Worm (Caenorhabditis elegans) whole organism, L3 larva: Measurements from ENCODE around the gene nhr-254.

ENCODE experiments used
- R02D3.7 ChIP-seq: fragments of 150-350 bp; optimal IDR thresholded peaks from 2 replicates; lab custom pipeline; 2014; ENCODE audit warnings: missing biosample characterization, missing genetic modification characterization
- aly-2 ChIP-seq: fragments of 150-350 bp; optimal IDR thresholded peaks from 2 replicates; lab custom pipeline; 2014; ENCODE audit warnings: missing biosample characterization, missing genetic modification characterization
- ama-1 ChIP-seq: fragments of 150-350 bp; optimal IDR thresholded peaks from 2 replicates; lab custom pipeline; 2018
- ceh-16 ChIP-seq: sonication (generic microtip); optimal IDR thresholded peaks from 2 replicates; lab custom pipeline; 2017; ENCODE audit warnings: missing biosample characterization, missing genetic modification characterization
- ceh-28 ChIP-seq: fragments of 150-350 bp; optimal IDR thresholded peaks from 2 replicates; lab custom pipeline; 2014; ENCODE audit warnings: missing biosample characterization, missing genetic modification reagents, missing genetic modification characterization
- ceh-82 ChIP-seq: fragments of 150-350 bp; optimal IDR thresholded peaks from 2 replicates; lab custom pipeline; 2014; ENCODE audit warnings: missing biosample characterization, missing genetic modification characterization
- daf-12 ChIP-seq: fragments of 150-350 bp; optimal IDR thresholded peaks from 2 replicates; lab custom pipeline; 2014; ENCODE audit warnings: missing biosample characterization, missing genetic modification reagents, missing genetic modification characterization
- egl-27 ChIP-seq: sonication (generic microtip); optimal IDR thresholded peaks from 4 replicates; lab custom pipeline; 2017; ENCODE audit warnings: missing biosample characterization, missing genetic modification reagents, missing genetic modification characterization
- egl-5 ChIP-seq: fragments of 150-350 bp; optimal IDR thresholded peaks from 2 replicates; lab custom pipeline; 2017; ENCODE audit warnings: missing biosample characterization, missing genetic modification reagents, missing genetic modification characterization, inconsistent platforms
- elt-1 ChIP-seq: fragments of 150-350 bp; optimal IDR thresholded peaks from 2 replicates; lab custom pipeline; 2014; ENCODE audit warnings: missing biosample characterization, missing genetic modification characterization
- elt-2 ChIP-seq: sonication (generic microtip); optimal IDR thresholded peaks from 2 replicates; lab custom pipeline; 2016; ENCODE audit warnings: missing genetic modification reagents, mild to moderate bottlenecking, missing genetic modification characterization, missing compliant biosample characterization
- eor-1 ChIP-seq, 2 experiments: fragments of 150-350 bp; optimal IDR thresholded peaks; 2 replicates each; lab custom pipeline; 2014 to 2018; ENCODE audit warnings: missing biosample characterization in 2 of 2, missing genetic modification characterization in 2 of 2
- fkh-2 ChIP-seq: fragments of 150-350 bp; optimal IDR thresholded peaks from 2 replicates; lab custom pipeline; 2014; ENCODE audit warnings: missing biosample characterization, missing genetic modification reagents, missing genetic modification characterization
- fos-1 ChIP-seq: fragments of 150-350 bp; optimal IDR thresholded peaks from 2 replicates; lab custom pipeline; 2014; ENCODE audit warnings: missing biosample characterization, missing genetic modification characterization
- jun-1 ChIP-seq: fragments of 150-350 bp; optimal IDR thresholded peaks from 2 replicates; lab custom pipeline; 2014; ENCODE audit warnings: missing biosample characterization, missing genetic modification reagents, missing genetic modification characterization
- lin-15B ChIP-seq: fragments of 150-350 bp; optimal IDR thresholded peaks from 2 replicates; lab custom pipeline; 2014; ENCODE audit warnings: missing biosample characterization, missing genetic modification characterization
- lin-39 ChIP-seq: fragments of 150-350 bp; optimal IDR thresholded peaks from 2 replicates; lab custom pipeline; 2018; ENCODE audit warnings: missing biosample characterization, missing genetic modification reagents, missing genetic modification characterization
- lsy-12 ChIP-seq: sonication (generic microtip); optimal IDR thresholded peaks from 2 replicates; lab custom pipeline; 2016; ENCODE audit warnings: mild to moderate bottlenecking, missing genetic modification characterization, missing compliant biosample characterization
- nfya-1 ChIP-seq: sonication (generic microtip); optimal IDR thresholded peaks from 2 replicates; lab custom pipeline; 2017; ENCODE audit warnings: missing genetic modification characterization, mild to moderate bottlenecking, missing compliant biosample characterization, antibody characterized with exemption, moderate library complexity; ENCODE audit not compliant: insufficient read depth
- nhr-11 ChIP-seq: fragments of 150-350 bp; optimal IDR thresholded peaks from 2 replicates; lab custom pipeline; 2014; ENCODE audit warnings: missing biosample characterization, missing genetic modification characterization
- nhr-12 ChIP-seq: fragments of 150-350 bp; optimal IDR thresholded peaks from 2 replicates; lab custom pipeline; 2014; ENCODE audit warnings: missing biosample characterization, missing genetic modification characterization
- nhr-23 ChIP-seq: fragments of 150-350 bp; optimal IDR thresholded peaks from 2 replicates; lab custom pipeline; 2014; ENCODE audit warnings: missing biosample characterization, missing genetic modification reagents, missing genetic modification characterization
- nhr-237 ChIP-seq: fragments of 150-350 bp; optimal IDR thresholded peaks from 2 replicates; lab custom pipeline; 2014; ENCODE audit warnings: missing biosample characterization, missing genetic modification characterization
- nhr-25 ChIP-seq: sonication (generic microtip); optimal IDR thresholded peaks from 2 replicates; lab custom pipeline; 2017; ENCODE audit warnings: missing biosample characterization, missing genetic modification characterization
- nhr-28 ChIP-seq: fragments of 150-350 bp; optimal IDR thresholded peaks from 2 replicates; lab custom pipeline; 2014; ENCODE audit warnings: missing biosample characterization, missing genetic modification characterization
- nhr-43 ChIP-seq: sonication (generic microtip); optimal IDR thresholded peaks from 2 replicates; lab custom pipeline; 2016; ENCODE audit warnings: mild to moderate bottlenecking, missing genetic modification characterization, missing compliant biosample characterization; ENCODE audit not compliant: poor library complexity, severe bottlenecking
- nhr-76 ChIP-seq: fragments of 150-350 bp; sonication (generic microtip); optimal IDR thresholded peaks from 5 replicates; lab custom pipeline; 2014; ENCODE audit warnings: missing biosample characterization, missing genetic modification characterization
- pha-4 ChIP-seq: fragments of 150-350 bp; optimal IDR thresholded peaks from 2 replicates; lab custom pipeline; 2014; ENCODE audit warnings: missing biosample characterization, missing genetic modification reagents, missing genetic modification characterization
- pqm-1 ChIP-seq: fragments of 150-350 bp; optimal IDR thresholded peaks from 2 replicates; lab custom pipeline; 2017; ENCODE audit warnings: missing biosample characterization, missing genetic modification characterization, inconsistent platforms
- skn-1 ChIP-seq: fragments of 150-350 bp; optimal IDR thresholded peaks from 2 replicates; lab custom pipeline; 2014; ENCODE audit warnings: missing biosample characterization, missing genetic modification characterization
- snpc-4 ChIP-seq: fragments of 150-350 bp; optimal IDR thresholded peaks from 2 replicates; lab custom pipeline; 2014; ENCODE audit warnings: missing biosample characterization, missing genetic modification characterization
- tbx-2 ChIP-seq: sonication (generic microtip); optimal IDR thresholded peaks from 2 replicates; lab custom pipeline; 2016; ENCODE audit warnings: mild to moderate bottlenecking, missing genetic modification characterization, missing compliant biosample characterization
- unc-39 ChIP-seq: sonication (generic microtip); optimal IDR thresholded peaks from 4 replicates; lab custom pipeline; 2017; ENCODE audit warnings: missing biosample characterization, missing genetic modification characterization
- unc-62 ChIP-seq: fragments of 150-350 bp; sonication (generic microtip); optimal IDR thresholded peaks from 4 replicates; lab custom pipeline; 2014; ENCODE audit warnings: missing biosample characterization, missing genetic modification reagents, missing genetic modification characterization
- zag-1 ChIP-seq: fragments of 150-350 bp; optimal IDR thresholded peaks from 2 replicates; lab custom pipeline; 2014; ENCODE audit warnings: missing biosample characterization, missing genetic modification characterization

Gene nhr-254

ce11 chrV:433898-434297 is 41.5 kb downstream of the nhr-254 start, which contains the start of gene B0554.2:
B0554.2 (plus strand) TSS chrV:434198.
- TF ChIP-seq zag-1 (tag; lab: Kevin White, UChicago) (no peak), daf-12 (tag; lab: Kevin White, UChicago) (no peak), nhr-28 (tag; lab: Kevin White, UChicago) (no peak), ceh-28 (no peak), ama-1 (no peak), nhr-237 (tag; lab: Kevin White, UChicago) (no peak), pqm-1 (no peak), pha-4 (tag; lab: Kevin White, UChicago) (no peak), unc-62 (GFP tag; lab: Kevin White, UChicago) (no peak), jun-1 (no peak), ceh-16 (tag; lab: Kevin White, UChicago) (no peak)
- TF ChIP-seq, all 47 proteins: peak for 0

- TF ChIP-seq pqm-1 (no peak), nfya-1 (tag; lab: Kevin White, UChicago) (no peak), lin-15B (no peak), jun-1 (no peak), R02D3.7 (no peak), zag-1 (tag; lab: Kevin White, UChicago) (no peak), nhr-43 (tag; lab: Kevin White, UChicago) (no peak), nhr-28 (tag; lab: Kevin White, UChicago) (no peak), nhr-237 (tag; lab: Kevin White, UChicago) (no peak), elt-1 (no peak), aly-2 (tag; lab: Kevin White, UChicago) (no peak), ceh-28 (no peak), lin-39 (tag; lab: Kevin White, UChicago) (no peak), nhr-11 (tag; lab: Kevin White, UChicago) (no peak), ama-1 (no peak), skn-1 (no peak), unc-39 (tag; lab: Kevin White, UChicago) (no peak), nhr-12 (tag; lab: Kevin White, UChicago) (no peak)
Measured at ce11 chrV:438094-438493, 45.7 kb downstream of the nhr-254 start, which contains the start of gene B0554.1. B0554.1 (plus strand) TSS chrV:438394.

ce11 chrV:439183-439749 is 46.8 kb downstream of the nhr-254 start:
- no peak for TF ChIP-seq zag-1 (tag; lab: Kevin White, UChicago)
- no peak for TF ChIP-seq nhr-11 (tag; lab: Kevin White, UChicago)
- no peak for TF ChIP-seq ceh-82 (tag; lab: Kevin White, UChicago)
- TF ChIP-seq snpc-4, result no peak
- no peak for TF ChIP-seq lin-15B
- no peak for TF ChIP-seq lsy-12
- TF ChIP-seq R02D3.7, result no peak
- no peak for TF ChIP-seq egl-27 (tag; lab: Kevin White, UChicago)

- no peak for TF ChIP-seq nhr-25 (tag; lab: Kevin White, UChicago)
- no peak for TF ChIP-seq elt-1
- TF ChIP-seq lin-15B, result no peak
- TF ChIP-seq eor-1 (tag; optimal IDR thresholded peaks at IDR 0.05; lab: Kevin White, UChicago), result no peak
- TF ChIP-seq elt-2, result no peak
- TF ChIP-seq fos-1 (tag; lab: Kevin White, UChicago), result no peak
- no peak for TF ChIP-seq tbx-2
- no peak for TF ChIP-seq nhr-43 (tag; lab: Kevin White, UChicago)
- TF ChIP-seq nhr-76 (tag; lab: Kevin White, UChicago), result no peak
- TF ChIP-seq egl-27 (tag; lab: Kevin White, UChicago), result no peak
- TF ChIP-seq nhr-23, result no peak
- no peak for TF ChIP-seq fkh-2 (tag; lab: Kevin White, UChicago)
- TF ChIP-seq daf-12 (tag; lab: Kevin White, UChicago), result no peak
- no peak for TF ChIP-seq ceh-28
- TF ChIP-seq lin-39 (tag; lab: Kevin White, UChicago), result no peak
- TF ChIP-seq egl-5, result no peak
- no peak for TF ChIP-seq nhr-12 (tag; lab: Kevin White, UChicago)
- TF ChIP-seq unc-39 (tag; lab: Kevin White, UChicago), result no peak
Measured at ce11 chrV:440923-441322, 48.5 kb downstream of the nhr-254 start, which contains the start of gene B0554.7. B0554.7 (minus strand) TSS chrV:441023.
